Worm (Caenorhabditis elegans): ENCODE results near the gene srsx-10.
A peak's percentile ranks its signal among the peaks of the same experiment; 100 is the strongest.

srsx-10 gene

ce11 chrV:4974677-4975076 lies at the start of gene srsx-10:
Gene srsx-10 (minus strand): TSS chrV:4974777.
- TF ChIP-seq C08G9.2 (tag; optimal IDR thresholded peaks at IDR 0.05) (no peak), madf-2 (tag; optimal IDR thresholded peaks at IDR 0.05) (no peak), unc-42 (tag; optimal IDR thresholded peaks at IDR 0.05) (no peak), K02D7.2 (tag; optimal IDR thresholded peaks at IDR 0.05) (no peak), C38D4.7 (GFP tag; optimal IDR thresholded peaks at IDR 0.05) (no peak), hlh-15 (tag; optimal IDR thresholded peaks at IDR 0.05) (no peak), unc-55 (GFP tag; optimal IDR thresholded peaks at IDR 0.05) (no peak), eyg-1 (tag; optimal IDR thresholded peaks at IDR 0.05) (no peak), ceh-19 (GFP tag; optimal IDR thresholded peaks at IDR 0.05) (no peak)

ce11 chrV:5023355-5023754 lies 48.8 kb upstream of the srsx-10 start:
- TF ChIP-seq elt-2 (tag; optimal IDR thresholded peaks at IDR 0.05) (peak; percentile 7), ceh-48 (tag; optimal IDR thresholded peaks at IDR 0.05) (no peak), pat-9 (tag; optimal IDR thresholded peaks at IDR 0.05) (no peak), ceh-30 (tag; optimal IDR thresholded peaks at IDR 0.05) (no peak)

ce11 chrV:5018810-5019274 lies 44.3 kb upstream of the srsx-10 start, which contains the start of gene srr-4:
Gene srr-4 (plus strand): TSS chrV:5019224.
- no peak for TF ChIP-seq C38D4.7 (GFP tag; optimal IDR thresholded peaks at IDR 0.05)
- no peak for TF ChIP-seq dve-1 (tag; optimal IDR thresholded peaks at IDR 0.05)
- TF ChIP-seq nhr-11 (tag; optimal IDR thresholded peaks at IDR 0.05): no peak
- no peak for TF ChIP-seq ceh-14 (tag; optimal IDR thresholded peaks at IDR 0.05)
- TF ChIP-seq sox-2 (GFP tag; IDR thresholded peaks at IDR 0.05): no peak
- no peak for TF ChIP-seq lim-6 (tag; optimal IDR thresholded peaks at IDR 0.05)
- TF ChIP-seq mec-3 (tag; optimal IDR thresholded peaks at IDR 0.05; ENCODE audit: borderline replicate concordance): no peak

ce11 chrV:5018067-5018466 lies 43.5 kb upstream of the srsx-10 start:
- TF ChIP-seq K02D7.2 (tag; optimal IDR thresholded peaks at IDR 0.05) (no peak), unc-42 (tag; optimal IDR thresholded peaks at IDR 0.05) (no peak), ceh-18 (tag; optimal IDR thresholded peaks at IDR 0.05) (no peak), hlh-30 (tag; optimal IDR thresholded peaks at IDR 0.05; ENCODE audit: insufficient read depth) (no peak), pha-4 (tag; optimal IDR thresholded peaks at IDR 0.05) (no peak), dve-1 (tag; optimal IDR thresholded peaks at IDR 0.05) (no peak), nhr-232 (tag; optimal IDR thresholded peaks at IDR 0.05) (no peak), ceh-22 (tag; optimal IDR thresholded peaks at IDR 0.05) (no peak), pax-1 (tag; optimal IDR thresholded peaks at IDR 0.05) (no peak), ceh-48 (tag; optimal IDR thresholded peaks at IDR 0.05) (no peak)

ce11 chrV:5016728-5017127 lies 42.2 kb upstream of the srsx-10 start:
- TF ChIP-seq lin-11 (tag; optimal IDR thresholded peaks at IDR 0.05) (no peak), ceh-14 (tag; optimal IDR thresholded peaks at IDR 0.05) (peak; percentile 46), unc-42 (tag; optimal IDR thresholded peaks at IDR 0.05) (peak; percentile 29)

ce11 chrV:5012193-5012853 lies 37.7 kb upstream of the srsx-10 start, which contains the start of gene srr-6:
Gene srr-6 (plus strand): TSS chrV:5012803.
- TF ChIP-seq elt-2 (tag; optimal IDR thresholded peaks at IDR 0.05) (peak; percentile 80), pag-3 (tag; optimal IDR thresholded peaks at IDR 0.05; ENCODE audit: borderline replicate concordance) (no peak)

ce11 chrV:5001386-5001785 lies 26.8 kb upstream of the srsx-10 start, which contains the start of gene srr-8:
Gene srr-8 (plus strand): TSS chrV:5001686.
- TF ChIP-seq ceh-48 (tag; optimal IDR thresholded peaks at IDR 0.05): no peak
- TF ChIP-seq F13H6.1 (tag; optimal IDR thresholded peaks at IDR 0.05): no peak
- no peak for TF ChIP-seq elt-4 (tag; optimal IDR thresholded peaks at IDR 0.05)
- no peak for TF ChIP-seq Y22D7AL.16 (tag; optimal IDR thresholded peaks at IDR 0.05)
- no peak for TF ChIP-seq ceh-2 (tag; optimal IDR thresholded peaks at IDR 0.05)
- TF ChIP-seq madf-2 (tag; optimal IDR thresholded peaks at IDR 0.05): no peak
- no peak for TF ChIP-seq odd-2 (tag; optimal IDR thresholded peaks at IDR 0.05)
- no peak for TF ChIP-seq unc-42 (tag; optimal IDR thresholded peaks at IDR 0.05)
- no peak for TF ChIP-seq sox-4 (tag; optimal IDR thresholded peaks at IDR 0.05)
- no peak for TF ChIP-seq ceh-22 (tag; optimal IDR thresholded peaks at IDR 0.05)
- TF ChIP-seq pha-4 (tag; optimal IDR thresholded peaks at IDR 0.05): no peak
- no peak for TF ChIP-seq hlh-13 (GFP tag; optimal IDR thresholded peaks at IDR 0.05)
